Fruit fly (Drosophila melanogaster) whole organism, embryonic: ENCODE data around the gene CG42540.

ENCODE experiments used
- ATbp ChIP-seq: fragments of 200-800 bp; sonication (Bioruptor generic); optimal IDR thresholded peaks from 2 replicates; lab custom pipeline; 2017; ENCODE audit warnings: missing biosample characterization, mild to moderate bottlenecking, missing genetic modification characterization, missing genetic modification reagents
- Awh ChIP-seq: fragments of 200-800 bp; sonication (Bioruptor generic); IDR thresholded peaks from 2 replicates; pipeline ENCODE4, ENCODE4 v1.3.6; 2022; ENCODE audit warnings: missing biosample characterization, missing genetic modification characterization
- B-H2 ChIP-seq: fragments of 200-800 bp; sonication (Bioruptor generic); optimal IDR thresholded peaks from 2 replicates; lab custom pipeline; 2018; ENCODE audit warnings: missing biosample characterization, mild to moderate bottlenecking, missing genetic modification characterization
- BtbVII ChIP-seq: fragments of 200-800 bp; sonication (Bioruptor generic); optimal IDR thresholded peaks from 3 replicates; lab custom pipeline; 2017; ENCODE audit warnings: missing biosample characterization, mild to moderate bottlenecking, missing genetic modification characterization
- CG10147 ChIP-seq: fragments of 200-800 bp; sonication (Bioruptor generic); optimal IDR thresholded peaks from 2 replicates; lab custom pipeline; 2019; ENCODE audit warnings: missing biosample characterization, mild to moderate bottlenecking, missing genetic modification characterization, moderate library complexity
- CG1024 ChIP-seq: fragments of 200-800 bp; sonication (Bioruptor generic); IDR thresholded peaks from 2 replicates; pipeline ENCODE4 v1.3.6; 2022; ENCODE audit warnings: missing biosample characterization, missing genetic modification characterization
- CG11093 ChIP-seq: fragments of 200-800 bp; sonication (Bioruptor generic); IDR thresholded peaks from 3 replicates; pipeline ENCODE4 v1.3.6; 2022; ENCODE audit warnings: missing biosample characterization, missing genetic modification characterization
- CG11398 ChIP-seq: fragments of 200-800 bp; sonication (Bioruptor generic); optimal IDR thresholded peaks from 2 replicates; lab custom pipeline; 2016; ENCODE audit warnings: missing biosample characterization, missing genetic modification characterization
- CG12942 ChIP-seq: fragments of 200-800 bp; sonication (Bioruptor generic); optimal IDR thresholded peaks from 3 replicates; lab custom pipeline; 2016; ENCODE audit warnings: missing biosample characterization, missing genetic modification characterization
- CG1602 ChIP-seq: fragments of 200-800 bp; sonication (Bioruptor generic); optimal IDR thresholded peaks from 3 replicates; lab custom pipeline; 2016; ENCODE audit warnings: missing biosample characterization, missing genetic modification characterization
- CG17568 ChIP-seq: fragments of 200-800 bp; sonication (Bioruptor generic); optimal IDR thresholded peaks from 2 replicates; lab custom pipeline; 2018; ENCODE audit warnings: missing biosample characterization, mild to moderate bottlenecking, missing genetic modification characterization, moderate library complexity
- CG2116 ChIP-seq: fragments of 200-800 bp; sonication (Bioruptor generic); optimal IDR thresholded peaks from 3 replicates; lab custom pipeline; 2018; ENCODE audit warnings: missing biosample characterization, mild to moderate bottlenecking, missing genetic modification characterization
- CG32532 ChIP-seq: fragments of 200-800 bp; sonication (Bioruptor generic); IDR thresholded peaks from 2 replicates; pipeline ENCODE4 v1.3.6; 2022; ENCODE audit warnings: missing biosample characterization, missing genetic modification characterization
- CG34376 ChIP-seq: fragments of 200-800 bp; sonication (Bioruptor generic); optimal IDR thresholded peaks from 2 replicates; lab custom pipeline; 2018; ENCODE audit warnings: missing biosample characterization, mild to moderate bottlenecking, missing genetic modification characterization
- CG6254 ChIP-seq: fragments of 200-800 bp; sonication (Bioruptor generic); optimal IDR thresholded peaks from 3 replicates; lab custom pipeline; 2017; ENCODE audit warnings: mild to moderate bottlenecking, missing biosample characterization, missing genetic modification reagents, missing genetic modification characterization
- CG6654 ChIP-seq: fragments of 200-800 bp; sonication (Bioruptor generic); optimal IDR thresholded peaks from 2 replicates; lab custom pipeline; 2017; ENCODE audit warnings: missing biosample characterization, mild to moderate bottlenecking, missing genetic modification characterization
- CG8765 ChIP-seq: fragments of 200-800 bp; sonication (Bioruptor generic); IDR thresholded peaks from 2 replicates; pipeline ENCODE4 v1.3.6; 2022; ENCODE audit warnings: missing biosample characterization, missing genetic modification characterization
- CG8944 ChIP-seq: fragments of 200-800 bp; sonication (Bioruptor generic); optimal IDR thresholded peaks from 3 replicates; lab custom pipeline; 2016; ENCODE audit warnings: missing biosample characterization, missing genetic modification characterization
- CG9609 ChIP-seq: fragments of 200-800 bp; sonication (Bioruptor generic); optimal IDR thresholded peaks from 3 replicates; lab custom pipeline; 2016; ENCODE audit warnings: missing biosample characterization, missing genetic modification characterization
- Camta ChIP-seq: fragments of 200-800 bp; sonication (Bioruptor generic); optimal IDR thresholded peaks from 2 replicates; lab custom pipeline; 2016; ENCODE audit warnings: missing biosample characterization, missing genetic modification characterization
- Dbx ChIP-seq: fragments of 200-800 bp; sonication (Bioruptor generic); IDR thresholded peaks from 3 replicates; pipeline ENCODE4 v1.3.6; 2022; ENCODE audit warnings: missing biosample characterization, missing genetic modification characterization
- Doc2 ChIP-seq: fragments of 200-800 bp; sonication (Bioruptor generic); IDR thresholded peaks from 2 replicates; pipeline ENCODE4 v1.3.6; 2022; ENCODE audit warnings: missing biosample characterization, missing genetic modification characterization
- Drgx ChIP-seq: fragments of 200-800 bp; sonication (Bioruptor generic); IDR thresholded peaks from 2 replicates; pipeline ENCODE4 v1.3.6; 2022; ENCODE audit warnings: missing biosample characterization, missing genetic modification characterization
- HLH4C ChIP-seq: fragments of 200-800 bp; sonication (Bioruptor generic); IDR thresholded peaks from 3 replicates; pipeline ENCODE4 v1.3.6; 2022; ENCODE audit warnings: missing biosample characterization, missing genetic modification characterization; ENCODE audit not compliant: partially characterized antibody
- Hey ChIP-seq: fragments of 200-800 bp; sonication (Bioruptor generic); optimal IDR thresholded peaks from 3 replicates; lab custom pipeline; 2018; ENCODE audit warnings: missing biosample characterization, mild to moderate bottlenecking, missing genetic modification characterization
- Hr3 ChIP-seq: fragments of 200-800 bp; sonication (Bioruptor generic); optimal IDR thresholded peaks from 3 replicates; lab custom pipeline; 2016; ENCODE audit warnings: missing biosample characterization, missing genetic modification characterization
- Hr39 ChIP-seq: fragments of >200 bp; optimal IDR thresholded peaks from 2 replicates; lab custom pipeline; 2017
- Lhr ChIP-seq: fragments of 200-800 bp; sonication (Bioruptor generic); optimal IDR thresholded peaks from 3 replicates; lab custom pipeline; 2017; ENCODE audit warnings: mild to moderate bottlenecking, missing biosample characterization, missing genetic modification reagents, missing genetic modification characterization
- NC2α ChIP-seq: fragments of 200-800 bp; sonication (Bioruptor generic); optimal IDR thresholded peaks from 2 replicates; lab custom pipeline; 2016; ENCODE audit warnings: missing biosample characterization, missing genetic modification characterization
- NC2β ChIP-seq: fragments of 200-800 bp; sonication (Bioruptor generic); optimal IDR thresholded peaks from 2 replicates; lab custom pipeline; 2016; ENCODE audit warnings: missing biosample characterization, missing genetic modification characterization
- Ravus ChIP-seq: fragments of 200-800 bp; sonication (Bioruptor generic); IDR thresholded peaks from 2 replicates; pipeline ENCODE4 v1.3.6; 2022; ENCODE audit warnings: missing biosample characterization, missing genetic modification characterization
- Stat92E ChIP-seq, 3 experiments: fragments of >200 bp in 2 of 3; fragments of 200-800 bp in 1 of 3; sonication (Bioruptor generic) in 1 of 3; optimal IDR thresholded peaks; 2 replicates each; lab custom pipeline; 2017 to 2019; ENCODE audit warnings: missing biosample characterization in 3 of 3, missing genetic modification characterization in 3 of 3, mild to moderate bottlenecking in 1 of 3, moderate library complexity in 1 of 3
- ap ChIP-seq: fragments of 200-800 bp; sonication (Bioruptor generic); IDR thresholded peaks from 2 replicates; pipeline ENCODE4 v1.3.6; 2022; ENCODE audit warnings: missing biosample characterization, missing genetic modification characterization
- ash1 ChIP-seq: fragments of 200-800 bp; sonication (Bioruptor generic); optimal IDR thresholded peaks from 2 replicates; lab custom pipeline; 2018; ENCODE audit warnings: missing biosample characterization, mild to moderate bottlenecking, missing genetic modification characterization
- btn ChIP-seq: fragments of 200-800 bp; sonication (Bioruptor generic); optimal IDR thresholded peaks from 2 replicates; lab custom pipeline; 2016; ENCODE audit warnings: missing biosample characterization, missing genetic modification characterization
- cas ChIP-seq: fragments of 200-800 bp; sonication (Bioruptor generic); IDR thresholded peaks from 2 replicates; pipeline ENCODE4 v1.3.6; 2022; ENCODE audit warnings: missing biosample characterization, missing genetic modification characterization
- cg ChIP-seq: fragments of 200-800 bp; sonication (Bioruptor generic); optimal IDR thresholded peaks from 3 replicates; lab custom pipeline; 2019; ENCODE audit warnings: missing biosample characterization, mild to moderate bottlenecking, missing genetic modification characterization, moderate library complexity
- danr ChIP-seq: fragments of 200-800 bp; sonication (Bioruptor generic); IDR thresholded peaks from 2 replicates; pipeline ENCODE4 v1.3.6; 2022; ENCODE audit warnings: missing biosample characterization, missing genetic modification characterization
- disco-r ChIP-seq: fragments of 200-800 bp; sonication (Bioruptor generic); optimal IDR thresholded peaks from 2 replicates; lab custom pipeline; 2016; ENCODE audit warnings: missing biosample characterization, missing genetic modification characterization
- fru ChIP-seq: fragments of >200 bp; optimal IDR thresholded peaks from 2 replicates; lab custom pipeline; 2017
- grau ChIP-seq: fragments of 200-800 bp; optimal IDR thresholded peaks from 3 replicates; lab custom pipeline; 2019; ENCODE audit warnings: missing biosample characterization, mild to moderate bottlenecking, missing genetic modification characterization, moderate library complexity
- gsb ChIP-seq: fragments of 200-800 bp; sonication (Bioruptor generic); IDR thresholded peaks from 2 replicates; pipeline ENCODE4 v1.3.6; 2022; ENCODE audit warnings: missing biosample characterization, missing genetic modification characterization
- gt ChIP-seq: fragments of 200-800 bp; sonication (Bioruptor generic); IDR thresholded peaks from 2 replicates; pipeline ENCODE4 v1.3.6; 2022; ENCODE audit warnings: missing biosample characterization, missing genetic modification characterization
- her ChIP-seq: fragments of 200-800 bp; sonication (Bioruptor generic); optimal IDR thresholded peaks from 2 replicates; lab custom pipeline; 2016; ENCODE audit warnings: missing biosample characterization, missing genetic modification characterization
- jumu ChIP-seq: fragments of 200-800 bp; sonication (Bioruptor generic); optimal IDR thresholded peaks from 3 replicates; lab custom pipeline; 2016; ENCODE audit warnings: missing biosample characterization, missing genetic modification characterization
- nom ChIP-seq: fragments of 200-800 bp; sonication (Bioruptor generic); optimal IDR thresholded peaks from 2 replicates; lab custom pipeline; 2017; ENCODE audit warnings: missing biosample characterization, missing genetic modification characterization, mild to moderate bottlenecking, moderate library complexity, missing genetic modification reagents
- oc ChIP-seq: fragments of 200-800 bp; sonication (Bioruptor generic); optimal IDR thresholded peaks from 2 replicates; lab custom pipeline; 2018; ENCODE audit warnings: missing biosample characterization, mild to moderate bottlenecking, missing genetic modification characterization, moderate library complexity
- pb ChIP-seq: fragments of 200-800 bp; sonication (Bioruptor generic); optimal IDR thresholded peaks from 3 replicates; lab custom pipeline; 2016; ENCODE audit warnings: missing biosample characterization, missing genetic modification characterization
- pum ChIP-seq: fragments of 200-800 bp; sonication (Bioruptor generic); optimal IDR thresholded peaks from 2 replicates; lab custom pipeline; 2016; ENCODE audit warnings: missing biosample characterization, missing genetic modification characterization
- tap ChIP-seq: fragments of 200-800 bp; optimal IDR thresholded peaks from 3 replicates; lab custom pipeline; 2019; ENCODE audit warnings: missing biosample characterization, mild to moderate bottlenecking, missing genetic modification characterization, moderate library complexity
- unc-4 ChIP-seq: fragments of 200-800 bp; sonication (Bioruptor generic); IDR thresholded peaks from 2 replicates; pipeline ENCODE4 v1.3.6; 2022; ENCODE audit warnings: missing biosample characterization, missing genetic modification characterization; ENCODE audit not compliant: partially characterized antibody
- wdn ChIP-seq: fragments of 200-800 bp; sonication (Bioruptor generic); IDR thresholded peaks from 2 replicates; pipeline ENCODE4 v1.3.6; 2022; ENCODE audit warnings: missing biosample characterization, missing genetic modification characterization
- zf30C ChIP-seq: fragments of 200-800 bp; sonication (Bioruptor generic); optimal IDR thresholded peaks from 3 replicates; lab custom pipeline; 2018; ENCODE audit warnings: missing biosample characterization, mild to moderate bottlenecking, missing genetic modification characterization

Gene CG42540

DNA sequence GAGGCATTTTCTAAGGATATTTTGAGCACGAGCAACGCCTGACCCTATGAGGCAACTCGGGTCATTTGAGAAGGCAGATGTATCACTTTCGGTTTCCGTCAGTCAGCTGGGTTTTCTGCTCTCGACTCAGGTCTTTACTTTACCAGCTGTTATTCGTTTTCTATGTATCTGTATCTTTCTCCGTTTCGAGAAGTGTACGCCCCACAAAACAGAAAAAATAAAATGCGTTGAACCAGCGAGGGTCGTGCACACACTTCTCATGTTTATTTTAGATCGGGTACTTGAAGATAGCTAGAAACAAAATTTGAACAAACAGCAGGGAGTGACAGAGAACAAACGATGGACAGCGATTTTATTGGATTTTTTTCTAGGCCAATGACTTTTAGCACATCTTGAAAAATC, 58.0 kb downstream of the CG42540 start (continued):
- TF ChIP-seq unc-4 (GFP tag; lab: Robert Waterston, UW) (no peak), CG32532 (GFP tag; lab: Robert Waterston, UW) (no peak), Hr39 (no peak), CG17568 (peak; percentile 13), Awh (GFP tag; lab: Robert Waterston, UW) (no peak), ATbp (GFP tag; lab: Kevin White, UChicago) (no peak), HLH4C (no peak), CG11398 (peak; percentile 21), nom (GFP tag; lab: Kevin White, UChicago) (no peak), CG12942 (GFP tag; lab: Kevin White, UChicago) (no peak), btn (no peak), fru (lab: Kevin White, UChicago) (no peak), wdn (no peak), her (GFP tag; lab: Kevin White, UChicago) (no peak), tap (tag; lab: Kevin White, UChicago) (no peak), Camta (GFP tag; lab: Kevin White, UChicago) (no peak), Dbx (GFP tag; lab: Robert Waterston, UW) (no peak), ap (no peak), Stat92E (GFP tag; optimal IDR thresholded peaks at IDR 0.05; lab: Kevin White, UChicago) (no peak), danr (GFP tag; lab: Robert Waterston, UW) (no peak), CG8944 (no peak), cas (GFP tag; lab: Robert Waterston, UW) (no peak), pum (no peak), BtbVII (peak; percentile 9), B-H2 (GFP tag; lab: Kevin White, UChicago) (no peak), Doc2 (GFP tag; lab: Robert Waterston, UW) (no peak), NC2β (GFP tag; lab: Kevin White, UChicago) (peak; percentile 40), pb (no peak), gsb (GFP tag; lab: Robert Waterston, UW) (no peak), CG1024 (GFP tag; lab: Robert Waterston, UW) (no peak), Hr3 (GFP tag; lab: Kevin White, UChicago) (peak; percentile 12), CG8765 (GFP tag; lab: Robert Waterston, UW) (no peak), CG1602 (GFP tag; lab: Kevin White, UChicago) (no peak), gt (no peak), CG9609 (no peak), NC2α (GFP tag; lab: Kevin White, UChicago) (no peak), oc (tag; lab: Kevin White, UChicago) (no peak), Ravus (no peak), Lhr (GFP tag; lab: Kevin White, UChicago) (no peak), CG2116 (GFP tag; lab: Kevin White, UChicago) (peak; percentile 10), cg (GFP tag; lab: Kevin White, UChicago) (no peak), zf30C (GFP tag; lab: Kevin White, UChicago) (peak; percentile 85), CG10147 (GFP tag; lab: Kevin White, UChicago) (no peak), CG6654 (GFP tag; lab: Kevin White, UChicago) (no peak), CG11093 (GFP tag; lab: Robert Waterston, UW) (no peak), grau (tag; lab: Kevin White, UChicago) (peak; percentile 16), jumu (GFP tag; lab: Kevin White, UChicago) (no peak), CG34376 (GFP tag; lab: Kevin White, UChicago) (no peak), CG6254 (GFP tag; lab: Kevin White, UChicago) (peak; percentile 6), Hey (tag; lab: Kevin White, UChicago) (no peak), disco-r (no peak), ash1 (GFP tag; lab: Kevin White, UChicago) (no peak), Drgx (GFP tag; lab: Robert Waterston, UW) (no peak)
